Fruit fly (Drosophila melanogaster) whole organism, embryonic: ENCODE results near the gene rk.
A peak's percentile ranks its signal among the peaks of the same experiment; 100 is the strongest.

Source experiments
- Ada2b ChIP-seq: fragments of 200-800 bp; sonication (Bioruptor generic); IDR thresholded peaks from 2 replicates; pipeline ENCODE4 v1.3.6; 2022; ENCODE audit warnings: missing biosample characterization, missing genetic modification characterization
- Aef1 ChIP-seq: fragments of 200-800 bp; sonication (Bioruptor generic); IDR thresholded peaks from 3 replicates; pipeline ENCODE4 v1.3.6; 2022; ENCODE audit warnings: missing biosample characterization, missing genetic modification characterization
- CG10147 ChIP-seq: fragments of 200-800 bp; sonication (Bioruptor generic); optimal IDR thresholded peaks from 2 replicates; lab custom pipeline; 2019; ENCODE audit warnings: missing biosample characterization, mild to moderate bottlenecking, missing genetic modification characterization, moderate library complexity
- CG10209 ChIP-seq: fragments of 200-800 bp; sonication (Bioruptor generic); optimal IDR thresholded peaks from 3 replicates; lab custom pipeline; 2017; ENCODE audit warnings: missing biosample characterization, mild to moderate bottlenecking, missing genetic modification characterization, missing genetic modification reagents
- CG11085 ChIP-seq: fragments of 200-800 bp; sonication (Bioruptor generic); IDR thresholded peaks from 2 replicates; pipeline ENCODE4 v1.3.6; 2022; ENCODE audit warnings: missing biosample characterization, missing genetic modification characterization
- CG11093 ChIP-seq: fragments of 200-800 bp; sonication (Bioruptor generic); IDR thresholded peaks from 3 replicates; pipeline ENCODE4 v1.3.6; 2022; ENCODE audit warnings: missing biosample characterization, missing genetic modification characterization
- CG11456 ChIP-seq: fragments of 200-800 bp; sonication (Bioruptor generic); IDR thresholded peaks from 3 replicates; pipeline ENCODE4 v1.3.6; 2022; ENCODE audit warnings: missing biosample characterization, missing genetic modification characterization
- CG12071 ChIP-seq: fragments of 200-800 bp; sonication (Bioruptor generic); optimal IDR thresholded peaks from 3 replicates; lab custom pipeline; 2018; ENCODE audit warnings: missing biosample characterization, mild to moderate bottlenecking, missing genetic modification characterization
- CG12236 ChIP-seq: fragments of 200-800 bp; sonication (Bioruptor generic); optimal IDR thresholded peaks from 2 replicates; lab custom pipeline; 2016; ENCODE audit warnings: missing biosample characterization, missing genetic modification characterization
- CG1233 ChIP-seq: fragments of 200-800 bp; sonication (Bioruptor generic); optimal IDR thresholded peaks from 4 replicates; lab custom pipeline; 2018; ENCODE audit warnings: missing biosample characterization, mild to moderate bottlenecking, missing genetic modification characterization
- CG12942 ChIP-seq: fragments of 200-800 bp; sonication (Bioruptor generic); optimal IDR thresholded peaks from 3 replicates; lab custom pipeline; 2016; ENCODE audit warnings: missing biosample characterization, missing genetic modification characterization
- CG15073 ChIP-seq: fragments of 200-800 bp; sonication (Bioruptor generic); optimal IDR thresholded peaks from 2 replicates; lab custom pipeline; 2016; ENCODE audit warnings: missing biosample characterization, missing genetic modification characterization
- CG17361 ChIP-seq: fragments of 200-800 bp; sonication (Bioruptor generic); IDR thresholded peaks from 3 replicates; pipeline ENCODE4 v1.3.6; 2022; ENCODE audit warnings: missing biosample characterization, missing genetic modification characterization
- CG1792 ChIP-seq: fragments of 200-800 bp; sonication (Bioruptor generic); optimal IDR thresholded peaks from 2 replicates; lab custom pipeline; 2016; ENCODE audit warnings: missing biosample characterization, missing genetic modification characterization
- CG18599 ChIP-seq: fragments of 200-800 bp; sonication (Bioruptor generic); optimal IDR thresholded peaks from 3 replicates; lab custom pipeline; 2017; ENCODE audit warnings: missing biosample characterization, missing genetic modification characterization, mild to moderate bottlenecking, moderate library complexity, missing genetic modification reagents
- CG34224 ChIP-seq: fragments of 200-800 bp; sonication (Bioruptor generic); IDR thresholded peaks from 3 replicates; pipeline ENCODE4 v1.3.6; 2022; ENCODE audit warnings: missing biosample characterization, missing genetic modification characterization; ENCODE audit not compliant: partially characterized antibody
- CG34376 ChIP-seq: fragments of 200-800 bp; sonication (Bioruptor generic); optimal IDR thresholded peaks from 2 replicates; lab custom pipeline; 2018; ENCODE audit warnings: missing biosample characterization, mild to moderate bottlenecking, missing genetic modification characterization
- CG3995 ChIP-seq: fragments of 200-800 bp; sonication (Bioruptor generic); optimal IDR thresholded peaks from 3 replicates; lab custom pipeline; 2016; ENCODE audit warnings: missing biosample characterization, missing genetic modification characterization
- CG4360 ChIP-seq: fragments of 200-800 bp; sonication (Bioruptor generic); IDR thresholded peaks from 2 replicates; pipeline ENCODE4 v1.3.6; 2022; ENCODE audit warnings: missing biosample characterization, missing genetic modification characterization
- CG4617 ChIP-seq: fragments of 200-800 bp; sonication (Bioruptor generic); optimal IDR thresholded peaks from 3 replicates; lab custom pipeline; 2016; ENCODE audit warnings: missing biosample characterization, missing genetic modification characterization, borderline replicate concordance
- CG4707 ChIP-seq: fragments of 200-800 bp; sonication (Bioruptor generic); optimal IDR thresholded peaks from 2 replicates; lab custom pipeline; 2018; ENCODE audit warnings: missing biosample characterization, mild to moderate bottlenecking, missing genetic modification characterization, moderate library complexity
- CG4820 ChIP-seq: fragments of 200-800 bp; sonication (Bioruptor generic); optimal IDR thresholded peaks from 3 replicates; lab custom pipeline; 2016; ENCODE audit warnings: missing biosample characterization, missing genetic modification characterization
- CG8388 ChIP-seq: fragments of 200-800 bp; sonication (Bioruptor generic); optimal IDR thresholded peaks from 2 replicates; lab custom pipeline; 2019; ENCODE audit warnings: missing biosample characterization, mild to moderate bottlenecking, missing genetic modification characterization, moderate library complexity
- Camta ChIP-seq: fragments of 200-800 bp; sonication (Bioruptor generic); optimal IDR thresholded peaks from 2 replicates; lab custom pipeline; 2016; ENCODE audit warnings: missing biosample characterization, missing genetic modification characterization
- Dip2 ChIP-seq: fragments of 200-800 bp; sonication (Bioruptor generic); IDR thresholded peaks from 2 replicates; pipeline ENCODE4 v1.3.6; 2022; ENCODE audit warnings: missing biosample characterization, missing genetic modification characterization
- Lhr ChIP-seq: fragments of 200-800 bp; sonication (Bioruptor generic); optimal IDR thresholded peaks from 3 replicates; lab custom pipeline; 2017; ENCODE audit warnings: mild to moderate bottlenecking, missing biosample characterization, missing genetic modification reagents, missing genetic modification characterization
- Mad ChIP-seq: fragments of 200-800 bp; sonication (Bioruptor generic); optimal IDR thresholded peaks from 2 replicates; lab custom pipeline; 2016; ENCODE audit warnings: missing biosample characterization, missing genetic modification characterization
- Nf-YB ChIP-seq: fragments of 200-800 bp; sonication (Bioruptor generic); optimal IDR thresholded peaks from 3 replicates; lab custom pipeline; 2019; ENCODE audit warnings: missing biosample characterization, mild to moderate bottlenecking, missing genetic modification characterization, moderate library complexity
- Opbp ChIP-seq: fragments of 200-800 bp; sonication (Bioruptor generic); IDR thresholded peaks from 3 replicates; pipeline ENCODE4 v1.3.6; 2022; ENCODE audit warnings: missing biosample characterization, missing genetic modification characterization; ENCODE audit not compliant: partially characterized antibody
- Pdp1 ChIP-seq, 2 experiments: fragments of 200-800 bp; sonication (Bioruptor generic); optimal IDR thresholded peaks; 3 replicates each; lab custom pipeline; 2016; ENCODE audit warnings: missing biosample characterization in 2 of 2, missing genetic modification characterization in 2 of 2, mild to moderate bottlenecking in 1 of 2, moderate library complexity in 1 of 2
- Ptx1 ChIP-seq: fragments of 200-800 bp; sonication (Bioruptor generic); IDR thresholded peaks from 2 replicates; pipeline ENCODE4 v1.3.6; 2022; ENCODE audit warnings: missing biosample characterization, missing genetic modification characterization
- ara ChIP-seq: fragments of 200-800 bp; sonication (Bioruptor generic); IDR thresholded peaks from 2 replicates; pipeline ENCODE4 v1.3.6; 2022; ENCODE audit warnings: missing biosample characterization, missing genetic modification characterization
- cg ChIP-seq: fragments of 200-800 bp; sonication (Bioruptor generic); optimal IDR thresholded peaks from 3 replicates; lab custom pipeline; 2019; ENCODE audit warnings: missing biosample characterization, mild to moderate bottlenecking, missing genetic modification characterization, moderate library complexity
- en ChIP-seq: fragments of 200-800 bp; sonication (Bioruptor generic); optimal IDR thresholded peaks from 2 replicates; lab custom pipeline; 2016; ENCODE audit warnings: missing biosample characterization, missing genetic modification characterization
- gcm2 ChIP-seq: fragments of 200-800 bp; sonication (Bioruptor generic); optimal IDR thresholded peaks from 2 replicates; lab custom pipeline; 2016; ENCODE audit warnings: missing biosample characterization, missing genetic modification characterization
- h ChIP-seq: fragments of >200 bp; optimal IDR thresholded peaks from 2 replicates; lab custom pipeline; 2017
- ind ChIP-seq: fragments of 200-800 bp; sonication (Bioruptor generic); optimal IDR thresholded peaks from 3 replicates; lab custom pipeline; 2016; ENCODE audit warnings: missing biosample characterization, missing genetic modification characterization
- kni ChIP-seq: fragments of 200-800 bp; sonication (Bioruptor generic); optimal IDR thresholded peaks from 3 replicates; lab custom pipeline; 2017; ENCODE audit warnings: mild to moderate bottlenecking, missing biosample characterization, missing genetic modification reagents, missing genetic modification characterization
- lilli ChIP-seq: fragments of 200-800 bp; sonication (Bioruptor generic); optimal IDR thresholded peaks from 3 replicates; lab custom pipeline; 2016; ENCODE audit warnings: missing biosample characterization, missing genetic modification characterization
- luna ChIP-seq: fragments of 200-800 bp; sonication (Bioruptor generic); optimal IDR thresholded peaks from 2 replicates; lab custom pipeline; 2016; ENCODE audit warnings: missing biosample characterization, missing genetic modification characterization
- onecut ChIP-seq: fragments of 200-800 bp; sonication (Bioruptor generic); IDR thresholded peaks from 2 replicates; pipeline ENCODE4 v1.3.6; 2022; ENCODE audit warnings: missing biosample characterization, missing genetic modification characterization
- pb ChIP-seq: fragments of 200-800 bp; sonication (Bioruptor generic); optimal IDR thresholded peaks from 3 replicates; lab custom pipeline; 2016; ENCODE audit warnings: missing biosample characterization, missing genetic modification characterization
- pnt ChIP-seq: fragments of 200-800 bp; sonication (Bioruptor generic); optimal IDR thresholded peaks from 3 replicates; lab custom pipeline; 2016; ENCODE audit warnings: missing biosample characterization, missing genetic modification characterization
- pzg ChIP-seq: fragments of 200-800 bp; sonication (Bioruptor generic); optimal IDR thresholded peaks from 3 replicates; lab custom pipeline; 2018; ENCODE audit warnings: missing biosample characterization, mild to moderate bottlenecking, missing genetic modification characterization, moderate library complexity
- ttk ChIP-seq: fragments of 200-800 bp; sonication (Bioruptor generic); IDR thresholded peaks from 2 replicates; pipeline ENCODE4 v2.1.2; 2022; ENCODE audit warnings: missing biosample characterization, missing genetic modification characterization
- usp ChIP-seq: fragments of >200 bp; optimal IDR thresholded peaks from 2 replicates; lab custom pipeline; 2017; ENCODE audit warnings: missing biosample characterization, missing genetic modification characterization
- vnd ChIP-seq: fragments of 200-800 bp; sonication (Bioruptor generic); IDR thresholded peaks from 3 replicates; pipeline ENCODE4 v1.3.6; 2022; ENCODE audit warnings: missing biosample characterization, missing genetic modification characterization; ENCODE audit not compliant: partially characterized antibody
- wdn ChIP-seq: fragments of 200-800 bp; sonication (Bioruptor generic); IDR thresholded peaks from 2 replicates; pipeline ENCODE4 v1.3.6; 2022; ENCODE audit warnings: missing biosample characterization, missing genetic modification characterization
- z ChIP-seq: fragments of 200-800 bp; sonication (Bioruptor generic); IDR thresholded peaks from 3 replicates; pipeline ENCODE4 v1.3.6; 2022; ENCODE audit warnings: missing biosample characterization, missing genetic modification characterization

Gene rk

dm6 chr2L:14021646-14022129 lies 20.6 kb upstream of the rk start (continued):
- TF ChIP-seq CG4707 (no peak), h (lab: Kevin White, UChicago) (no peak), CG8388 (GFP tag; lab: Kevin White, UChicago) (no peak), ind (no peak), pzg (GFP tag; lab: Kevin White, UChicago) (no peak), CG12236 (GFP tag; lab: Kevin White, UChicago) (no peak), vnd (GFP tag; lab: Robert Waterston, UW) (0 out of 3 replicates have a peak, but pooled peaks have one; percentile 19), gcm2 (GFP tag; lab: Kevin White, UChicago) (no peak), cg (peak; percentile 91), Opbp (GFP tag; lab: Robert Waterston, UW) (0 out of 3 replicates have a peak, but pooled peaks have one; percentile 27), Camta (GFP tag; lab: Kevin White, UChicago) (no peak), CG10147 (GFP tag; lab: Kevin White, UChicago) (no peak), CG4360 (GFP tag; lab: Robert Waterston, UW) (peak; percentile 95), CG1233 (GFP tag; lab: Kevin White, UChicago) (no peak), CG11093 (GFP tag; lab: Robert Waterston, UW) (no peak), wdn (GFP tag; lab: Robert Waterston, UW) (no peak), Ada2b (GFP tag; lab: Robert Waterston, UW) (no peak), pb (GFP tag; lab: Kevin White, UChicago) (peak; percentile 43)
- TF ChIP-seq, all 482 proteins: peak for 77

DNA sequence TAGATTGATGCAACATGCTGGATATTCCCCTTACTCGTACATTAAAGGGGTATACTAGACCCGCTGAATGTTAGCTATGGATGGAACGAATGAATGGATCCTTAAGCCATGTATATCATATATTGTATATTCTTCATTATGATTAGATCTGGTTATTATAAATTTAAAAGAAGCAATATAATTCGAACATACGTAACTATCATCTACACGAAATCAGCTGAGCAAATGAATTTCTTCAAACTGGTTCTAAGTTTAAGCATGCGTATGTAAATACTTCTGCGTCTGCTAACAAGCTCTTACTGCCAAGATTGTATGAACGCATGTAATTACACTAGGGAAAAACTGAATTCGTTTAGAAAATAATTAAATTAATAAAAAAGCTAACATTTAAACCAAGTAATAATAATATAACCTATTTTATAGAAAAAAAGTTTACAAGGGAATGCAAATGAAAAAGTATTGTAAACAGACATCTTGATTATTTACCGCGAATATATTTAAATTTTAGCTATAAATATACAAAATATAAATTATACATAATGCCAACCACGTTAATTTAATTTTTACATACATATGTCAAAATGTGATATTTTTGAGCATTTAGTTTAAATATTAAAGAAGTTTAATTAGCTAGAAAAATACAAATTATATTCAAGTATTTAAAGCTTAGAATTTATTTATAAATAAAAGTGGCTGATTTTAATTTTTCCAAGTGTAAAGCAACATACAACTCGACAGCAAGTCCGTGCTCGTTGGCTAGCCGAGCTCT lies 20.0 kb upstream of the rk start:
- TF ChIP-seq ttk (GFP tag; lab: Robert Waterston, UW), result peak; percentile 43; the same call in 1 of the 2 replicates
- 0 out of 2 replicates have a peak, but pooled peaks have one; percentile 18 for TF ChIP-seq onecut
- TF ChIP-seq Dip2 (GFP tag; lab: Robert Waterston, UW), result no peak
- TF ChIP-seq Mad (GFP tag; lab: Kevin White, UChicago), result peak; percentile 24
- TF ChIP-seq z, result no peak
- TF ChIP-seq pzg (GFP tag; lab: Kevin White, UChicago), result no peak
- TF ChIP-seq CG11456 (GFP tag; lab: Robert Waterston, UW), result no peak
- no peak for TF ChIP-seq CG34224 (GFP tag; lab: Robert Waterston, UW)
- peak; percentile 0 for TF ChIP-seq CG3995
- TF ChIP-seq CG15073 (GFP tag; lab: Kevin White, UChicago), result no peak
- peak; percentile 28 for TF ChIP-seq CG18599
- no peak for TF ChIP-seq luna (GFP tag; lab: Kevin White, UChicago)
- no peak for TF ChIP-seq CG1792
- peak; percentile 71 for TF ChIP-seq Nf-YB (GFP tag; lab: Kevin White, UChicago)
- TF ChIP-seq kni (GFP tag; lab: Kevin White, UChicago), result no peak
- TF ChIP-seq CG12942 (GFP tag; lab: Kevin White, UChicago), result peak; percentile 14
- TF ChIP-seq Pdp1 (GFP tag; optimal IDR thresholded peaks at IDR 0.05; lab: Kevin White, UChicago), result peak; percentile 0 to 47
- peak; percentile 54 for TF ChIP-seq CG12071 (GFP tag; lab: Kevin White, UChicago)
- no peak for TF ChIP-seq CG11085
- TF ChIP-seq lilli, result no peak
- TF ChIP-seq CG4617 (GFP tag; lab: Kevin White, UChicago), result no peak
- no peak for TF ChIP-seq usp (GFP tag; lab: Kevin White, UChicago)
- TF ChIP-seq en (GFP tag; lab: Kevin White, UChicago), result no peak
- peak; percentile 19; the same call in 1 of the 3 replicates for TF ChIP-seq Aef1
- peak; percentile 13 for TF ChIP-seq CG4820 (GFP tag; lab: Kevin White, UChicago)
- peak; percentile 59 for TF ChIP-seq ara
- peak; percentile 48 for TF ChIP-seq CG10209 (GFP tag; lab: Kevin White, UChicago)
- TF ChIP-seq pnt (GFP tag; lab: Kevin White, UChicago), result peak; percentile 22
- TF ChIP-seq Lhr, result peak; percentile 2
- no peak for TF ChIP-seq CG34376 (GFP tag; lab: Kevin White, UChicago)
- TF ChIP-seq CG17361 (GFP tag; lab: Robert Waterston, UW), result peak; percentile 97
- TF ChIP-seq Ptx1 (GFP tag; lab: Robert Waterston, UW), result peak; percentile 51
